Worm (Caenorhabditis elegans): Measurements from ENCODE around the gene mks-2.

The mks-2 gene

DNA sequence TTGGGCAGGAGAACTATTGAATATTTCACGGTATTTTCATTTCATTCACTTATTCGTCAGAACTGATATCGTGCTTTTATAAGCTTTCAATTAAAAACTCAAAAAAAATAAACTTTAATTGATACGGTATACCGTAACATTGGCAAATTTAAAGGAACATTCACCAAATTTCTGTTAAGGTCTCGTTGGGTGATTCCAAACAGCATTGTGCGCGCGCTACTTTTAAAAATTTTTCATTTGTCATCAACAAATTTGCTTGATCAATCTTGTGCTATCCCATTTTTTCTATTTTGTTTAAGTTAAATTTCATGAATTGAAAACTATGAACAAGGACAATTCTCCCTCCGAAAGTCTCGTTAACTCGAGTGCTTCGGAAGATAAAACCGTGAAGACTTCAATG, 20.8 kb downstream of the mks-2 start, which contains the start of gene szy-4:
TSS of gene szy-4 (plus strand) at position 229 of the 400 bp plus-strand sequence.
- TF ChIP-seq unc-39 (tag; optimal IDR thresholded peaks at IDR 0.05), result no peak
- no peak for TF ChIP-seq egl-5 (tag; optimal IDR thresholded peaks at IDR 0.05)
- no peak for TF ChIP-seq ceh-28 (tag; optimal IDR thresholded peaks at IDR 0.05)
- no peak for TF ChIP-seq R02D3.7 (tag; optimal IDR thresholded peaks at IDR 0.05)
- TF ChIP-seq fos-1 (tag; optimal IDR thresholded peaks at IDR 0.05), result no peak
- no peak for TF ChIP-seq nhr-25 (tag; optimal IDR thresholded peaks at IDR 0.05)
- no peak for TF ChIP-seq ZK546.5 (tag; optimal IDR thresholded peaks at IDR 0.05)
- no peak for TF ChIP-seq nhr-43 (tag; optimal IDR thresholded peaks at IDR 0.05; ENCODE audit: poor library complexity, severe bottlenecking)
- TF ChIP-seq jun-1 (tag; optimal IDR thresholded peaks at IDR 0.05), result no peak
- no peak for TF ChIP-seq ceh-16 (tag; optimal IDR thresholded peaks at IDR 0.05)
- no peak for TF ChIP-seq ama-1 (optimal IDR thresholded peaks at IDR 0.05)
- TF ChIP-seq lin-15B (tag; optimal IDR thresholded peaks at IDR 0.05), result no peak
- no peak for TF ChIP-seq zag-1 (tag; optimal IDR thresholded peaks at IDR 0.05)
- no peak for TF ChIP-seq nhr-67 (tag; optimal IDR thresholded peaks at IDR 0.05)
- TF ChIP-seq sea-2 (GFP tag; optimal IDR thresholded peaks at IDR 0.05), result no peak

- TF ChIP-seq nhr-76 (tag; optimal IDR thresholded peaks at IDR 0.05), result no peak
- TF ChIP-seq eor-1 (tag; optimal IDR thresholded peaks at IDR 0.05), result no peak
- TF ChIP-seq nhr-77 (tag; optimal IDR thresholded peaks at IDR 0.05), result no peak
- TF ChIP-seq unc-62 (GFP tag; optimal IDR thresholded peaks at IDR 0.05), result no peak
- TF ChIP-seq mml-1 (tag; optimal IDR thresholded peaks at IDR 0.05), result no peak
- no peak for TF ChIP-seq fos-1 (tag; optimal IDR thresholded peaks at IDR 0.05)
- TF ChIP-seq lsy-12 (tag; optimal IDR thresholded peaks at IDR 0.05), result no peak
- TF ChIP-seq skn-1 (tag; optimal IDR thresholded peaks at IDR 0.05), result no peak
- peak; percentile 44 for TF ChIP-seq lin-39 (tag; optimal IDR thresholded peaks at IDR 0.05)
- no peak for TF ChIP-seq ceh-16 (tag; optimal IDR thresholded peaks at IDR 0.05)
- no peak for TF ChIP-seq egl-27 (tag; optimal IDR thresholded peaks at IDR 0.05)
- no peak for TF ChIP-seq nhr-67 (tag; optimal IDR thresholded peaks at IDR 0.05)
- no peak for TF ChIP-seq snpc-4 (tag; optimal IDR thresholded peaks at IDR 0.05)
- no peak for TF ChIP-seq ceh-28 (tag; optimal IDR thresholded peaks at IDR 0.05)
- no peak for TF ChIP-seq elt-1 (tag; optimal IDR thresholded peaks at IDR 0.05)
- no peak for TF ChIP-seq jun-1 (tag; optimal IDR thresholded peaks at IDR 0.05)
- TF ChIP-seq nhr-25 (tag; optimal IDR thresholded peaks at IDR 0.05), result peak; percentile 28
- no peak for TF ChIP-seq R02D3.7 (tag; optimal IDR thresholded peaks at IDR 0.05)
- TF ChIP-seq unc-39 (tag; optimal IDR thresholded peaks at IDR 0.05), result no peak
- TF ChIP-seq pha-4 (tag; optimal IDR thresholded peaks at IDR 0.05), result no peak
- TF ChIP-seq nhr-28 (tag; optimal IDR thresholded peaks at IDR 0.05), result no peak
- no peak for TF ChIP-seq pqm-1 (tag; optimal IDR thresholded peaks at IDR 0.05)
- TF ChIP-seq nhr-11 (tag; optimal IDR thresholded peaks at IDR 0.05), result no peak
- no peak for TF ChIP-seq tbx-2 (tag; optimal IDR thresholded peaks at IDR 0.05)
- TF ChIP-seq nhr-12 (tag; optimal IDR thresholded peaks at IDR 0.05), result no peak
- TF ChIP-seq nhr-43 (tag; optimal IDR thresholded peaks at IDR 0.05; ENCODE audit: poor library complexity, severe bottlenecking), result peak; percentile 8
- TF ChIP-seq nhr-237 (tag; optimal IDR thresholded peaks at IDR 0.05), result no peak
- TF ChIP-seq elt-2 (tag; optimal IDR thresholded peaks at IDR 0.05), result no peak
- no peak for TF ChIP-seq elt-3 (tag; optimal IDR thresholded peaks at IDR 0.05)
- no peak for TF ChIP-seq mdl-1 (tag; optimal IDR thresholded peaks at IDR 0.05)
- no peak for TF ChIP-seq nhr-23 (tag; optimal IDR thresholded peaks at IDR 0.05)
- no peak for TF ChIP-seq egl-5 (tag; optimal IDR thresholded peaks at IDR 0.05)
- no peak for TF ChIP-seq ceh-9 (tag; optimal IDR thresholded peaks at IDR 0.05)
- TF ChIP-seq ztf-4 (tag; optimal IDR thresholded peaks at IDR 0.05), result no peak
- TF ChIP-seq ztf-11 (tag; optimal IDR thresholded peaks at IDR 0.05), result no peak
- no peak for TF ChIP-seq aly-2 (tag; optimal IDR thresholded peaks at IDR 0.05)
- no peak for TF ChIP-seq zag-1 (tag; optimal IDR thresholded peaks at IDR 0.05)
- peak; percentile 79 for TF ChIP-seq hmg-11 (tag; optimal IDR thresholded peaks at IDR 0.05)
- TF ChIP-seq lin-15B (tag; optimal IDR thresholded peaks at IDR 0.05), result peak; percentile 16
- TF ChIP-seq ama-1 (optimal IDR thresholded peaks at IDR 0.05), result no peak
- no peak for TF ChIP-seq fkh-10 (GFP tag; optimal IDR thresholded peaks at IDR 0.05)
- TF ChIP-seq ceh-82 (tag; optimal IDR thresholded peaks at IDR 0.05), result no peak
- no peak for TF ChIP-seq nfya-1 (tag; optimal IDR thresholded peaks at IDR 0.05; ENCODE audit: insufficient read depth)
- peak; percentile 15 for TF ChIP-seq sea-2 (GFP tag; optimal IDR thresholded peaks at IDR 0.05)
- no peak for TF ChIP-seq ZK546.5 (tag; optimal IDR thresholded peaks at IDR 0.05)
- TF ChIP-seq fkh-2 (tag; optimal IDR thresholded peaks at IDR 0.05), result no peak
- no peak for TF ChIP-seq daf-12 (tag; optimal IDR thresholded peaks at IDR 0.05)
Observed at ce11 chrII:6196875-6197274, 22.4 kb downstream of the mks-2 start, which contains the start of the genes rbmx-2 and C30B5.2. Gene rbmx-2, minus strand, starts transcription at chrII:6196948. Gene C30B5.2, plus strand, starts transcription at chrII:6197180.
